Fruit fly (Drosophila melanogaster): ENCODE measurements around the gene Pits.

dm6 chrX:12574666-12575202 lies 8.3 kb downstream of the Pits start:
- TF ChIP-seq OdsH (GFP tag; optimal IDR thresholded peaks at IDR 0.05) = peak; percentile 62
- TF ChIP-seq CG11294 (GFP tag; IDR thresholded peaks at IDR 0.05) = peak; percentile 40; the same call in 1 of the 2 replicates
- peak; percentile 84 for TF ChIP-seq svp (GFP tag)
- TF ChIP-seq CG32006 (GFP tag; optimal IDR thresholded peaks at IDR 0.05) = peak; percentile 80

All from whole organism, prepupa.